Worm (Caenorhabditis elegans): ENCODE measurements around the gene mboa-2.

mboa-2 gene

DNA sequence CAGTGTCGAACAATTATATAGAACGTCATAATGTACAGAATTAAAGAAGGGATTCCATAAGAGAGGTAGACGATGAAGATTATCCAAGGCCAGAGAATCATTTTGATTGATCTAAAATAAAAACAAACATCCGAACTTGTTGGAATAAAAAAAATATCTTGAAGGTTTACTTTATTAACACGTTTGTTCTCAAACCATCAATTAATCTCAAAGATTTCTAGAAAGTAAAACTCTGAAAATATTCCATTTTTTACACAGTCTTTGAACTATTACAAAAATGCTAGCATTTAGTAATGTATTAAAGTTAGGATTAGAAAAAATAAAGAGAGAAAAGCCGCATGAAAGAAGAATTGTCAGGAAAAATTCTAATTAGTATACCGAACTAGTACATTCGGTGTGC is 42.2 kb upstream of the mboa-2 start, which contains the start of gene srg-40:
Gene srg-40, minus strand, starts transcription at position 101 of the 400 bp plus-strand sequence.
- TF ChIP-seq ces-1 (GFP tag; optimal IDR thresholded peaks at IDR 0.05) (no peak), unc-62 (GFP tag; optimal IDR thresholded peaks at IDR 0.05) (no peak), lin-32 (GFP tag; optimal IDR thresholded peaks at IDR 0.05) (no peak), bed-3 (GFP tag; optimal IDR thresholded peaks at IDR 0.05) (no peak), elt-3 (tag; optimal IDR thresholded peaks at IDR 0.05) (no peak), elt-1 (tag; optimal IDR thresholded peaks at IDR 0.05; ENCODE audit: borderline replicate concordance, insufficient read depth) (no peak)

- TF ChIP-seq ceh-83 (GFP tag; optimal IDR thresholded peaks at IDR 0.05) (no peak), lin-32 (GFP tag; optimal IDR thresholded peaks at IDR 0.05) (no peak), zip-8 (tag; optimal IDR thresholded peaks at IDR 0.05) (no peak), tbx-8 (GFP tag; optimal IDR thresholded peaks at IDR 0.05) (no peak)
Observed at ce11 chrV:11161791-11162190, 39.5 kb upstream of the mboa-2 start, which contains the start of gene srg-41. srg-41 (minus strand) TSS chrV:11161891.

ce11 chrV:11157947-11158346 is 35.7 kb upstream of the mboa-2 start, which contains the start of gene srg-42:
srg-42 (minus strand) TSS chrV:11158047.
- TF ChIP-seq mab-5 (tag; optimal IDR thresholded peaks at IDR 0.05) (no peak), mep-1 (tag; optimal IDR thresholded peaks at IDR 0.05) (no peak), nhr-237 (tag; optimal IDR thresholded peaks at IDR 0.05) (no peak), hlh-1 (tag; optimal IDR thresholded peaks at IDR 0.05) (no peak), ceh-83 (GFP tag; optimal IDR thresholded peaks at IDR 0.05) (no peak), lsy-2 (tag; optimal IDR thresholded peaks at IDR 0.05) (no peak), elt-1 (tag; optimal IDR thresholded peaks at IDR 0.05; ENCODE audit: borderline replicate concordance, insufficient read depth) (no peak)

DNA sequence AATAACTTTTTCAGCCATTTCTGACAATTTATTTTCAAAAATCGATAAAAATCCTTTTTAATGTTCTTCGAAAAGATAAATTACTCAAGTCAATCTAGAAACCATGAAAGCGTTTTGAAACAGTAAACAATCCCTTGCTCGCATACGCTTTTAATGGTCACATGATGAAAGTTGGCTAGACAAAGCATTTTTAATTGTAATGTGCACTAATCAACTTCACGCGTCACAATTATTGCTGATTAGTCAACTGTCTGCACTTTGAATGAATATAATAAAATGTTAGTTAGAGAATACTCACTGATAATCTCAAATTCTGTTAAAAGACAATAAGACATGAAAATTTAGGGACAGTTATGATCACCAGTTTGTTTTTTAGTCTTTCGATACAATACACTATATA is 34.3 kb upstream of the mboa-2 start:
- TF ChIP-seq ztf-11 (tag; optimal IDR thresholded peaks at IDR 0.05) (no peak), cnd-1 (tag; optimal IDR thresholded peaks at IDR 0.05) (no peak), nhr-2 (tag; optimal IDR thresholded peaks at IDR 0.05) (no peak), elt-3 (tag; optimal IDR thresholded peaks at IDR 0.05) (no peak), mep-1 (tag; optimal IDR thresholded peaks at IDR 0.05) (no peak), sem-2 (GFP tag; optimal IDR thresholded peaks at IDR 0.05) (no peak), elt-1 (tag; optimal IDR thresholded peaks at IDR 0.05; ENCODE audit: borderline replicate concordance, insufficient read depth) (no peak), drap-1 (GFP tag; optimal IDR thresholded peaks at IDR 0.05) (no peak), lin-13 (tag; optimal IDR thresholded peaks at IDR 0.05) (no peak), tbx-8 (GFP tag; optimal IDR thresholded peaks at IDR 0.05) (no peak), ham-2 (GFP tag; optimal IDR thresholded peaks at IDR 0.05) (no peak), zip-8 (tag; optimal IDR thresholded peaks at IDR 0.05) (no peak), ceh-83 (GFP tag; optimal IDR thresholded peaks at IDR 0.05) (no peak), nhr-12 (tag; optimal IDR thresholded peaks at IDR 0.05) (no peak), blmp-1 (tag; optimal IDR thresholded peaks at IDR 0.05) (no peak), ces-1 (GFP tag; optimal IDR thresholded peaks at IDR 0.05) (no peak), pha-4 (tag; optimal IDR thresholded peaks at IDR 0.05) (no peak)

ce11 chrV:11155553-11155952 is 33.3 kb upstream of the mboa-2 start, which contains the start of gene srg-38:
srg-38 (minus strand) TSS chrV:11155653.
- TF ChIP-seq mep-1 (tag; optimal IDR thresholded peaks at IDR 0.05), result no peak
- TF ChIP-seq unc-120 (tag; optimal IDR thresholded peaks at IDR 0.05; ENCODE audit: poor library complexity, severe bottlenecking), result no peak
- TF ChIP-seq mls-2 (tag; optimal IDR thresholded peaks at IDR 0.05), result no peak
- TF ChIP-seq nhr-76 (tag; optimal IDR thresholded peaks at IDR 0.05), result no peak
- no peak for TF ChIP-seq unc-62 (GFP tag; optimal IDR thresholded peaks at IDR 0.05)
- TF ChIP-seq tbx-8 (GFP tag; optimal IDR thresholded peaks at IDR 0.05), result no peak
- TF ChIP-seq drap-1 (GFP tag; optimal IDR thresholded peaks at IDR 0.05), result no peak
- no peak for TF ChIP-seq sptf-1 (tag; optimal IDR thresholded peaks at IDR 0.05)
- TF ChIP-seq flh-1 (GFP tag; optimal IDR thresholded peaks at IDR 0.05), result no peak
- no peak for TF ChIP-seq unc-39 (tag; optimal IDR thresholded peaks at IDR 0.05)
- no peak for TF ChIP-seq lin-13 (tag; optimal IDR thresholded peaks at IDR 0.05)
- TF ChIP-seq sem-2 (GFP tag; optimal IDR thresholded peaks at IDR 0.05), result no peak
- TF ChIP-seq nhr-237 (tag; optimal IDR thresholded peaks at IDR 0.05), result no peak
- TF ChIP-seq nhr-28 (tag; optimal IDR thresholded peaks at IDR 0.05), result no peak
- TF ChIP-seq nhr-2 (tag; optimal IDR thresholded peaks at IDR 0.05), result no peak
- no peak for TF ChIP-seq pha-4 (tag; optimal IDR thresholded peaks at IDR 0.05)
- TF ChIP-seq M03D4.4 (tag; optimal IDR thresholded peaks at IDR 0.05), result no peak
- no peak for TF ChIP-seq ceh-43 (GFP tag; optimal IDR thresholded peaks at IDR 0.05)

Data from whole organism, mixed stage, embryonic.